Worm (Caenorhabditis elegans) whole organism, midembryonic: ENCODE data around the gene F21G4.6.

Source experiments
- T22C8.4 ChIP-seq: fragments of 200-800 bp; sonication (Bioruptor generic); IDR thresholded peaks from 2 replicates; pipeline ENCODE4 v1.3.6; 2022; ENCODE audit warnings: missing genetic modification characterization, missing compliant biosample characterization
- cog-1 ChIP-seq: sonication (generic microtip); optimal IDR thresholded peaks from 2 replicates; lab custom pipeline; 2016; ENCODE audit warnings: missing genetic modification characterization, missing compliant biosample characterization
- flt-1 ChIP-seq: fragments of 200-800 bp; sonication (Bioruptor generic); IDR thresholded peaks from 2 replicates; pipeline ENCODE4 v1.3.6; 2022; ENCODE audit warnings: missing genetic modification characterization, missing compliant biosample characterization
- klf-2 ChIP-seq: fragments of 200-800 bp; sonication (Bioruptor generic); conservative IDR thresholded peaks from 2 replicates; pipeline ENCODE4 v1.3.6; 2022; ENCODE audit warnings: missing genetic modification reagents, missing genetic modification characterization, missing compliant biosample characterization
- ref-1 ChIP-seq: fragments of 200-800 bp; sonication (Bioruptor generic); conservative IDR thresholded peaks from 2 replicates; pipeline ENCODE4 v1.3.6; 2022; ENCODE audit warnings: missing genetic modification reagents, missing genetic modification characterization, missing compliant biosample characterization
- tab-1 ChIP-seq: fragments of 200-800 bp; sonication (Bioruptor generic); IDR thresholded peaks from 2 replicates; pipeline ENCODE4 v1.3.6; 2022; ENCODE audit warnings: missing genetic modification characterization, missing compliant biosample characterization
- ztf-23 ChIP-seq: fragments of 200-800 bp; sonication (Bioruptor generic); IDR thresholded peaks from 2 replicates; pipeline ENCODE4 v1.3.6; 2022; ENCODE audit warnings: missing genetic modification reagents, missing genetic modification characterization, missing compliant biosample characterization
- ztf-29 ChIP-seq: fragments of 200-800 bp; sonication (Bioruptor generic); IDR thresholded peaks from 2 replicates; pipeline ENCODE4 v1.3.6; 2022; ENCODE audit warnings: missing genetic modification reagents, missing genetic modification characterization, missing compliant biosample characterization

DNA sequence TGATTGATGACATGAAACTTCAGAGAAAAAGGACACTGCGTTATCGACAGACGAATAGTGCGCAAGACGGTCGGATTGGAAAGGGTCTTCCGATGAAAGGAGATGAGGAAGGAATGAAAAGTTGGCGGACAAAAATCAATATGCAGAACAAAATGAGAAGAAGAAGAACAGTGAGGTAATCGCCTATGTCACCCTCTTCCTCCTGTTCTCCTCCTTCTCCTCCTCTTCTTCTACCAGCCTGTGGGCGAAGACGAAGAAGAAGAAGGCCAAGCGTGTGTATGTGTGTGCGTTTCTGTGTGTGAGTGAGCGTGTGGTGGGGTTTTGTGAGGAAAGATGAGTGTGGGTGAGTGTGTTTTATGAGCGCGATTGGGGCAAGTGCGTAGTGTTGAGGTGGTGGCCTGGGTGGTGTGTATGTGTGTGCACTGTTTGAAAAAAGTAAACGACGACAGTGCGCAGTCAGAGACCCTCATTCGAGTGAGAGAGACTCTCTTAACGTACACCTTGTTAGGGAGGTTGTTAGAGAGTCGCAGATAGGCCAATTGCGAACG, 15.1 kb upstream of the F21G4.6 start, which contains the start of gene tsp-21:
- TF ChIP-seq T22C8.4 (GFP tag; lab: Robert Waterston, UW) (no peak), cog-1 (tag; lab: Kevin White, UChicago) (peak; percentile 60), ref-1 (GFP tag; lab: Robert Waterston, UW) (no peak), tab-1 (GFP tag; lab: Robert Waterston, UW) (no peak), flt-1 (GFP tag; lab: Robert Waterston, UW) (peak; percentile 79), klf-2 (GFP tag; lab: Robert Waterston, UW) (no peak), ztf-23 (GFP tag; lab: Robert Waterston, UW) (peak; percentile 64; the same call in 1 of the 2 replicates), ztf-29 (GFP tag; lab: Robert Waterston, UW) (no peak)
